Fruit fly (Drosophila melanogaster) S2 (cell line): ENCODE results near the gene CG45067.

Source experiments
- CG8478 ChIP-seq: fragments of >200 bp; optimal IDR thresholded peaks from 2 replicates; lab custom pipeline; 2018
- CTCF ChIP-seq, 2 experiments: fragments of >200 bp; optimal IDR thresholded peaks; 2 replicates each; lab custom pipeline; 2018

- TF ChIP-seq CG8478 (lab: Kevin White, UChicago): no peak
- no peak for TF ChIP-seq CTCF (optimal IDR thresholded peaks at IDR 0.05; lab: Kevin White, UChicago)
Observed at dm6 chr3L:3159309-3160194, 45.3 kb upstream of the CG45067 start, which contains the start of the genes ND-30 and CG15812.
